Fruit fly (Drosophila melanogaster) whole organism, prepupa: ENCODE data around the gene D.

Source experiments
- CG6854 ChIP-seq: fragments of 200-800 bp; sonication (Bioruptor generic); optimal IDR thresholded peaks from 2 replicates; lab custom pipeline; 2017; ENCODE audit warnings: missing biosample characterization, mild to moderate bottlenecking, missing genetic modification characterization
- CG9139 ChIP-seq: fragments of 200-800 bp; sonication (Bioruptor generic); optimal IDR thresholded peaks from 3 replicates; lab custom pipeline; 2017; ENCODE audit warnings: missing biosample characterization, mild to moderate bottlenecking, missing genetic modification characterization
- Gug ChIP-seq: fragments of 200-800 bp; sonication (Bioruptor generic); IDR thresholded peaks from 2 replicates; pipeline ENCODE4 v1.3.6; 2022; ENCODE audit warnings: missing biosample characterization, missing genetic modification characterization
- Hr39 ChIP-seq: fragments of 200-800 bp; sonication (Bioruptor generic); optimal IDR thresholded peaks from 2 replicates; lab custom pipeline; 2016; ENCODE audit warnings: missing biosample characterization, missing genetic modification characterization
- Hr4 ChIP-seq: fragments of 200-800 bp; sonication (Bioruptor generic); optimal IDR thresholded peaks from 3 replicates; lab custom pipeline; 2016; ENCODE audit warnings: missing biosample characterization, missing genetic modification characterization
- Met ChIP-seq: fragments of 200-800 bp; sonication (Bioruptor generic); optimal IDR thresholded peaks from 3 replicates; lab custom pipeline; 2016; ENCODE audit warnings: missing biosample characterization, missing genetic modification characterization
- acj6 ChIP-seq: fragments of 200-800 bp; sonication (Bioruptor generic); optimal IDR thresholded peaks from 3 replicates; lab custom pipeline; 2016; ENCODE audit warnings: missing biosample characterization, missing genetic modification characterization
- cyc ChIP-seq: fragments of 200-800 bp; sonication (Bioruptor generic); optimal IDR thresholded peaks from 3 replicates; lab custom pipeline; 2016; ENCODE audit warnings: missing biosample characterization, missing genetic modification characterization
- eg ChIP-seq: fragments of 200-800 bp; sonication (Bioruptor generic); IDR thresholded peaks from 3 replicates; pipeline ENCODE4 v1.3.6; 2022; ENCODE audit warnings: missing biosample characterization, missing genetic modification characterization
- lz ChIP-seq: fragments of 200-800 bp; sonication (Bioruptor generic); optimal IDR thresholded peaks from 3 replicates; lab custom pipeline; 2016; ENCODE audit warnings: missing biosample characterization, missing genetic modification characterization
- vri ChIP-seq: fragments of 200-800 bp; sonication (Bioruptor generic); optimal IDR thresholded peaks from 3 replicates; lab custom pipeline; 2016; ENCODE audit warnings: missing biosample characterization, mild to moderate bottlenecking, missing genetic modification characterization

dm6 chr3L:14160436-14160835, 18.0 kb downstream of the D start:
- no peak for TF ChIP-seq cyc
- TF ChIP-seq Hr4 (GFP tag; lab: Kevin White, UChicago) = no peak
- TF ChIP-seq Hr39 = no peak
- no peak for TF ChIP-seq lz (GFP tag; lab: Kevin White, UChicago)
- TF ChIP-seq CG6854 (GFP tag; lab: Kevin White, UChicago) = no peak
- no peak for TF ChIP-seq eg (GFP tag; lab: Robert Waterston, UW)
- TF ChIP-seq vri = no peak
- no peak for TF ChIP-seq CG9139 (GFP tag; lab: Kevin White, UChicago)
- TF ChIP-seq Met (GFP tag; lab: Kevin White, UChicago) = no peak
- no peak for TF ChIP-seq Gug (GFP tag; lab: Robert Waterston, UW)
- no peak for TF ChIP-seq acj6
